Fruit fly (Drosophila melanogaster) whole organism, wandering third instar larva: ENCODE results near the gene CG14212.
A peak's percentile ranks its signal among the peaks of the same experiment; 100 is the strongest.

Experiments
- CG9705 ChIP-seq: fragments of 200-800 bp; sonication (Bioruptor generic); optimal IDR thresholded peaks from 2 replicates; lab custom pipeline; 2018; ENCODE audit warnings: missing biosample characterization, mild to moderate bottlenecking, missing genetic modification characterization
- HLH106 ChIP-seq: fragments of 200-800 bp; optimal IDR thresholded peaks from 3 replicates; lab custom pipeline; 2019; ENCODE audit warnings: missing biosample characterization, mild to moderate bottlenecking, missing genetic modification characterization, moderate library complexity
- Myc ChIP-seq: fragments of >200 bp; optimal IDR thresholded peaks from 2 replicates; lab custom pipeline; 2017
- brk ChIP-seq: fragments of 200-800 bp; sonication (Bioruptor generic); optimal IDR thresholded peaks from 2 replicates; lab custom pipeline; 2016; ENCODE audit warnings: missing biosample characterization, mild to moderate bottlenecking, missing genetic modification characterization
- dmrt93B ChIP-seq: fragments of 200-800 bp; sonication (Bioruptor generic); optimal IDR thresholded peaks from 2 replicates; lab custom pipeline; 2018; ENCODE audit warnings: missing biosample characterization, mild to moderate bottlenecking, missing genetic modification characterization
- h ChIP-seq: fragments of 200-800 bp; sonication (Bioruptor generic); optimal IDR thresholded peaks from 3 replicates; lab custom pipeline; 2016; ENCODE audit warnings: missing biosample characterization, mild to moderate bottlenecking, missing genetic modification characterization
- lola ChIP-seq: fragments of >200 bp; optimal IDR thresholded peaks from 2 replicates; lab custom pipeline; 2017; ENCODE audit warnings: missing biosample characterization, missing genetic modification characterization
- psq ChIP-seq: fragments of 200-800 bp; sonication (Bioruptor generic); optimal IDR thresholded peaks from 3 replicates; lab custom pipeline; 2017; ENCODE audit warnings: missing biosample characterization, mild to moderate bottlenecking, missing genetic modification characterization, moderate library complexity

dm6 chrX:19597684-19598363, 27.7 kb upstream of the CG14212 start, which contains the start of gene RpS10b:
- TF ChIP-seq dmrt93B (peak; percentile 94), HLH106 (peak; percentile 73), CG9705 (GFP tag; lab: Kevin White, UChicago) (peak; percentile 92), lola (GFP tag; lab: Kevin White, UChicago) (no peak), psq (peak; percentile 66), brk (peak; percentile 36), h (peak; percentile 86), Myc (lab: Kevin White, UChicago) (peak; percentile 43)
